Fruit fly (Drosophila melanogaster): Measurements from ENCODE around the gene kel.

DNA sequence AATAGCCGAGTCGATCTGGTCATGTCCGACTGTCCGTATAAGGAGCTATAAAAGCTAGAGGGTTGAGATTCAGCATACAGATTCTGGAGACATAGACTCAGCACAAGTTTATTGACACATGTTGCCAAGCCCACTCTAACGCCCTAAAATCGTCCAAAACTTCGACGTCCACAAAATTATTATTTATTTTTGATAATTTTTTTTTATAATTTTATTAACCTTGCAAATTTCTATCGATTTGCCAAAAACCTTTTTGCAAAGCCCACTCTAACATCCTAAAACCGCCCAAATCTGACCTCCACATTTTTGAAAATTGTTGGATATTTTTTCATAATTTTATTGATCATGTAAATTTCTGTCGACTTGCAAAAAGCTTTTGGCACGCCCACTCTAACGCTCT, 21.3 kb upstream of the kel start, which contains the start of gene JMJD4:
- TF ChIP-seq CG15336 (GFP tag; IDR thresholded peaks at IDR 0.05) (no peak), Sox15 (GFP tag; optimal IDR thresholded peaks at IDR 0.05) (no peak), CG11294 (GFP tag; IDR thresholded peaks at IDR 0.05) (no peak), OdsH (GFP tag; optimal IDR thresholded peaks at IDR 0.05) (no peak), achi (GFP tag; optimal IDR thresholded peaks at IDR 0.05) (no peak), net (GFP tag; optimal IDR thresholded peaks at IDR 0.05) (no peak), Sox14 (GFP tag; optimal IDR thresholded peaks at IDR 0.05) (no peak), CG6854 (GFP tag; optimal IDR thresholded peaks at IDR 0.05) (no peak), Lpt (GFP tag; optimal IDR thresholded peaks at IDR 0.05) (no peak), Gug (GFP tag; IDR thresholded peaks at IDR 0.05) (no peak)
